Fruit fly (Drosophila melanogaster): Measurements from ENCODE around the gene Rpn3.
A peak's percentile ranks its signal among the peaks of the same experiment; 100 is the strongest.

DNA sequence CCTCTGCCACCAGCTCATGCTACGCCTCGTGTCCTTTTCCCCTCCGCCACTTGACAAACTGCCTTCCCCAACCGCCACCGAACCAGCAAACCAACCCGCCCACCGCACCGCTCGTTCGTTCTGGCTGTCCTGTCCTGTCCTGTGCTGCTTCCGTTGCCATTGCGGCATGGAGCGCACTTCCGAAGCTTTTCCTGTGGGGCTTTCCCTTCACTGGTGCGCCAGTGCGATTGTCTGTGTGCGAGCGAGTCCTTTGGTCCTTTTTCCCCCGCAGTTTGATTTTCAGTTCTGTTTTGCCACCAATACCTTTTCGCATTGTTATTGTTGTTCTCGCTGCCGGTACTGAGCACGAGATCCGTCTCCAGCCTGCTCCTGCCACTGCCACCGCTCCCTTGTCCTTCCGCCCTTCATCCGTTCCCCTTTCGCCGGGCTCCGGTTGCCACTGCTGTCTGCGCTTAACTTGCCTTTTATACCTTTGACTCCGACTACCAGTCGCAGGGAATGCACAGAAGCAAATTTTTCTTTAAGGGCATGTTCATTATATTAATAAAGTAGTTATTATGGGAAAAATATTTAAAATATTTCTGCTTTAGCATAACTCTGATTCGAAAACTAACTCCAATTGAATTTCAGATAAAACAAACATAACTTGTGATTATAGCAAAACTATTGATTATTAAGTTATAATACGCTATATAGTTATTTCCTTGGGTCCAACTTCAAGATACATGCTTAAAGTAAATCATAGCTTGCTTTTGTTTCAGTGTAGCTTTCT is 27.4 kb upstream of the Rpn3 start:
- TF ChIP-seq ovo (GFP tag; optimal IDR thresholded peaks at IDR 0.05), result no peak
- TF ChIP-seq CG7101 (tag; optimal IDR thresholded peaks at IDR 0.05), result peak; percentile 8
- no peak for TF ChIP-seq pad (GFP tag; optimal IDR thresholded peaks at IDR 0.05)
- peak; percentile 10 for TF ChIP-seq tj (GFP tag; optimal IDR thresholded peaks at IDR 0.05)
- peak; percentile 8 for TF ChIP-seq CG7045 (GFP tag; optimal IDR thresholded peaks at IDR 0.05)
- TF ChIP-seq CG1620 (GFP tag; optimal IDR thresholded peaks at IDR 0.05), result no peak
- TF ChIP-seq Mnt (GFP tag; optimal IDR thresholded peaks at IDR 0.05), result no peak
- TF ChIP-seq cic (GFP tag; optimal IDR thresholded peaks at IDR 0.05), result no peak
- no peak for TF ChIP-seq CG12768 (GFP tag; optimal IDR thresholded peaks at IDR 0.05)
